Fruit fly (Drosophila melanogaster) whole organism, embryonic: Measurements from ENCODE around the gene tho2.

Experiments used
- CG1024 ChIP-seq: fragments of 200-800 bp; sonication (Bioruptor generic); IDR thresholded peaks from 2 replicates; pipeline ENCODE4 v1.3.6; 2022; ENCODE audit warnings: missing biosample characterization, missing genetic modification characterization
- CG11696 ChIP-seq: fragments of 200-800 bp; sonication (Bioruptor generic); IDR thresholded peaks from 2 replicates; pipeline ENCODE4 v1.3.6; 2022; ENCODE audit warnings: missing biosample characterization, missing genetic modification characterization
- CG12219 ChIP-seq: fragments of 200-800 bp; sonication (Bioruptor generic); optimal IDR thresholded peaks from 3 replicates; lab custom pipeline; 2018; ENCODE audit warnings: missing biosample characterization, mild to moderate bottlenecking, missing genetic modification characterization
- CG13287 ChIP-seq: fragments of 200-800 bp; sonication (Bioruptor generic); IDR thresholded peaks from 2 replicates; pipeline ENCODE4 v1.3.6; 2022; ENCODE audit warnings: missing biosample characterization, missing genetic modification characterization; ENCODE audit not compliant: partially characterized antibody
- CG1529 ChIP-seq: fragments of 200-800 bp; sonication (Bioruptor generic); optimal IDR thresholded peaks from 3 replicates; lab custom pipeline; 2018; ENCODE audit warnings: missing biosample characterization, missing genetic modification characterization
- CG1602 ChIP-seq: fragments of 200-800 bp; sonication (Bioruptor generic); optimal IDR thresholded peaks from 3 replicates; lab custom pipeline; 2016; ENCODE audit warnings: missing biosample characterization, missing genetic modification characterization
- CG18011 ChIP-seq: fragments of 200-800 bp; sonication (Bioruptor generic); optimal IDR thresholded peaks from 2 replicates; lab custom pipeline; 2017; ENCODE audit warnings: missing biosample characterization, missing genetic modification characterization, mild to moderate bottlenecking, moderate library complexity, missing genotype
- CG18764 ChIP-seq: fragments of 200-800 bp; sonication (Bioruptor generic); optimal IDR thresholded peaks from 3 replicates; lab custom pipeline; 2016; ENCODE audit warnings: missing biosample characterization, missing genetic modification characterization
- CG2202 ChIP-seq: fragments of 200-800 bp; sonication (Bioruptor generic); optimal IDR thresholded peaks from 2 replicates; lab custom pipeline; 2018; ENCODE audit warnings: missing biosample characterization, mild to moderate bottlenecking, missing genetic modification characterization
- CG2875 ChIP-seq: fragments of 200-800 bp; sonication (Bioruptor generic); optimal IDR thresholded peaks from 2 replicates; lab custom pipeline; 2017; ENCODE audit warnings: missing biosample characterization, mild to moderate bottlenecking, missing genetic modification characterization, missing genetic modification reagents
- CG3407 ChIP-seq: fragments of 200-800 bp; sonication (Bioruptor generic); optimal IDR thresholded peaks from 2 replicates; lab custom pipeline; 2018; ENCODE audit warnings: missing biosample characterization, mild to moderate bottlenecking, missing genetic modification characterization
- CG4707 ChIP-seq: fragments of 200-800 bp; sonication (Bioruptor generic); optimal IDR thresholded peaks from 2 replicates; lab custom pipeline; 2018; ENCODE audit warnings: missing biosample characterization, mild to moderate bottlenecking, missing genetic modification characterization, moderate library complexity
- CG4730 ChIP-seq: fragments of 200-800 bp; sonication (Bioruptor generic); IDR thresholded peaks from 2 replicates; pipeline ENCODE4 v1.3.6; 2022; ENCODE audit warnings: missing biosample characterization, missing genetic modification characterization
- CG5953 ChIP-seq: fragments of 200-800 bp; sonication (Bioruptor generic); IDR thresholded peaks from 2 replicates; pipeline ENCODE4 v1.3.6; 2022; ENCODE audit warnings: missing biosample characterization, missing genetic modification characterization
- CG6272 ChIP-seq: fragments of 200-800 bp; sonication (Bioruptor generic); IDR thresholded peaks from 2 replicates; pipeline ENCODE4 v1.3.6; 2022; ENCODE audit warnings: missing biosample characterization, missing genetic modification characterization
- CG7839 ChIP-seq: fragments of 200-800 bp; sonication (Bioruptor generic); optimal IDR thresholded peaks from 3 replicates; lab custom pipeline; 2018; ENCODE audit warnings: missing biosample characterization, mild to moderate bottlenecking, missing genetic modification characterization, moderate library complexity
- CG7963 ChIP-seq: fragments of 200-800 bp; sonication (Bioruptor generic); IDR thresholded peaks from 3 replicates; pipeline ENCODE4 v1.3.6; 2022; ENCODE audit warnings: missing biosample characterization, missing genetic modification characterization; ENCODE audit not compliant: partially characterized antibody
- Eip74EF ChIP-seq, 2 experiments: fragments of 200-800 bp in 1 of 2; fragments of >200 bp in 1 of 2; sonication (Bioruptor generic) in 1 of 2; optimal IDR thresholded peaks; 2 replicates each; lab custom pipeline; 2017 to 2019; ENCODE audit warnings: missing biosample characterization in 2 of 2, missing genetic modification characterization in 2 of 2, mild to moderate bottlenecking in 1 of 2, moderate library complexity in 1 of 2
- H2.0 ChIP-seq: fragments of 200-800 bp; sonication (Bioruptor generic); IDR thresholded peaks from 2 replicates; pipeline ENCODE4 v1.3.6; 2022; ENCODE audit warnings: missing biosample characterization, missing genetic modification characterization
- Hmr ChIP-seq: fragments of 200-800 bp; sonication (Bioruptor generic); optimal IDR thresholded peaks from 3 replicates; lab custom pipeline; 2017; ENCODE audit warnings: mild to moderate bottlenecking, missing biosample characterization, missing genetic modification reagents, missing genetic modification characterization
- MTF-1 ChIP-seq: fragments of 200-800 bp; sonication (Bioruptor generic); optimal IDR thresholded peaks from 2 replicates; lab custom pipeline; 2018; ENCODE audit warnings: missing biosample characterization, mild to moderate bottlenecking, missing genetic modification characterization, borderline replicate concordance
- NfI ChIP-seq: fragments of 200-800 bp; sonication (Bioruptor generic); optimal IDR thresholded peaks from 3 replicates; lab custom pipeline; 2018; ENCODE audit warnings: missing biosample characterization, mild to moderate bottlenecking, missing genetic modification characterization, moderate library complexity
- PHDP ChIP-seq: fragments of 200-800 bp; sonication (Bioruptor generic); optimal IDR thresholded peaks from 3 replicates; lab custom pipeline; 2018; ENCODE audit warnings: missing biosample characterization, mild to moderate bottlenecking, missing genetic modification characterization, moderate library complexity
- Ravus ChIP-seq: fragments of 200-800 bp; sonication (Bioruptor generic); IDR thresholded peaks from 2 replicates; pipeline ENCODE4 v1.3.6; 2022; ENCODE audit warnings: missing biosample characterization, missing genetic modification characterization
- Rx ChIP-seq: fragments of 200-800 bp; sonication (Bioruptor generic); IDR thresholded peaks from 2 replicates; pipeline ENCODE4 v1.3.6; 2022; ENCODE audit warnings: missing biosample characterization, missing genetic modification characterization
- Trl ChIP-seq, 3 experiments: fragments of >200 bp in 2 of 3; fragments of 200-800 bp in 1 of 3; sonication (Bioruptor generic) in 1 of 3; optimal IDR thresholded peaks; 2 replicates in 1 of 3; 3 replicates in 2 of 3; lab custom pipeline; 2016 to 2017; ENCODE audit warnings: missing biosample characterization in 1 of 3, missing genetic modification characterization in 1 of 3
- cg ChIP-seq: fragments of 200-800 bp; sonication (Bioruptor generic); optimal IDR thresholded peaks from 3 replicates; lab custom pipeline; 2019; ENCODE audit warnings: missing biosample characterization, mild to moderate bottlenecking, missing genetic modification characterization, moderate library complexity
- ci ChIP-seq: fragments of 200-800 bp; sonication (Bioruptor generic); IDR thresholded peaks from 3 replicates; pipeline ENCODE4 v1.3.6; 2022; ENCODE audit warnings: missing biosample characterization, missing genetic modification characterization
- croc ChIP-seq: fragments of 200-800 bp; sonication (Bioruptor generic); conservative IDR thresholded peaks from 3 replicates; pipeline ENCODE4 v1.3.6; 2022; ENCODE audit warnings: missing biosample characterization, missing genetic modification characterization
- danr ChIP-seq: fragments of 200-800 bp; sonication (Bioruptor generic); IDR thresholded peaks from 2 replicates; pipeline ENCODE4 v1.3.6; 2022; ENCODE audit warnings: missing biosample characterization, missing genetic modification characterization
- dimm ChIP-seq: fragments of 200-800 bp; sonication (Bioruptor generic); IDR thresholded peaks from 2 replicates; pipeline ENCODE4 v1.3.6; 2022; ENCODE audit warnings: missing biosample characterization, missing genetic modification characterization
- fru ChIP-seq: fragments of >200 bp; optimal IDR thresholded peaks from 2 replicates; lab custom pipeline; 2017
- gcm2 ChIP-seq: fragments of 200-800 bp; sonication (Bioruptor generic); optimal IDR thresholded peaks from 2 replicates; lab custom pipeline; 2016; ENCODE audit warnings: missing biosample characterization, missing genetic modification characterization
- gem ChIP-seq: fragments of 200-800 bp; sonication (Bioruptor generic); optimal IDR thresholded peaks from 2 replicates; lab custom pipeline; 2019; ENCODE audit warnings: missing biosample characterization, mild to moderate bottlenecking, missing genetic modification characterization, moderate library complexity
- grn ChIP-seq: fragments of 200-800 bp; sonication (Bioruptor generic); optimal IDR thresholded peaks from 3 replicates; lab custom pipeline; 2017; ENCODE audit warnings: missing biosample characterization, missing genetic modification characterization
- hb ChIP-seq: fragments of 200-800 bp; sonication (Bioruptor generic); IDR thresholded peaks from 3 replicates; pipeline ENCODE4 v1.3.6; 2022; ENCODE audit warnings: missing biosample characterization, missing genetic modification characterization; ENCODE audit not compliant: partially characterized antibody
- knrl ChIP-seq: fragments of 200-800 bp; sonication (Bioruptor generic); IDR thresholded peaks from 3 replicates; pipeline ENCODE4 v1.3.6; 2022; ENCODE audit warnings: missing biosample characterization, missing genetic modification characterization; ENCODE audit not compliant: partially characterized antibody
- mam ChIP-seq: fragments of 200-800 bp; sonication (Bioruptor generic); optimal IDR thresholded peaks from 3 replicates; lab custom pipeline; 2016; ENCODE audit warnings: missing biosample characterization, missing genetic modification characterization
- otp ChIP-seq: fragments of 200-800 bp; sonication (Bioruptor generic); IDR thresholded peaks from 3 replicates; pipeline ENCODE4, ENCODE4 v1.3.6; 2022; ENCODE audit warnings: missing biosample characterization, missing genetic modification characterization
- pb ChIP-seq: fragments of 200-800 bp; sonication (Bioruptor generic); optimal IDR thresholded peaks from 3 replicates; lab custom pipeline; 2016; ENCODE audit warnings: missing biosample characterization, missing genetic modification characterization
- psq ChIP-seq: fragments of 200-800 bp; sonication (Bioruptor generic); optimal IDR thresholded peaks from 2 replicates; lab custom pipeline; 2017; ENCODE audit warnings: missing biosample characterization, missing genetic modification characterization
- pzg ChIP-seq: fragments of 200-800 bp; sonication (Bioruptor generic); optimal IDR thresholded peaks from 3 replicates; lab custom pipeline; 2018; ENCODE audit warnings: missing biosample characterization, mild to moderate bottlenecking, missing genetic modification characterization, moderate library complexity
- ranshi ChIP-seq: fragments of 200-800 bp; sonication (Bioruptor generic); IDR thresholded peaks from 2 replicates; pipeline ENCODE4 v1.3.6; 2022; ENCODE audit warnings: missing biosample characterization, missing genetic modification characterization
- row ChIP-seq: fragments of 200-800 bp; sonication (Bioruptor generic); IDR thresholded peaks from 3 replicates; pipeline ENCODE4 v1.3.6; 2022; ENCODE audit warnings: missing biosample characterization, missing genetic modification characterization
- sc ChIP-seq, 3 experiments: fragments of >200 bp in 2 of 3; fragments of 200-800 bp in 1 of 3; sonication (Bioruptor generic) in 1 of 3; optimal IDR thresholded peaks; 2 replicates in 2 of 3; 3 replicates in 1 of 3; lab custom pipeline; 2017; ENCODE audit warnings: mild to moderate bottlenecking in 1 of 3, missing biosample characterization in 1 of 3, missing genetic modification characterization in 1 of 3, missing genetic modification reagents in 1 of 3
- sd ChIP-seq: fragments of 200-800 bp; sonication (Bioruptor generic); optimal IDR thresholded peaks from 3 replicates; lab custom pipeline; 2018; ENCODE audit warnings: missing biosample characterization, mild to moderate bottlenecking, missing genetic modification characterization, moderate library complexity
- slou ChIP-seq: fragments of 200-800 bp; sonication (Bioruptor generic); optimal IDR thresholded peaks from 3 replicates; lab custom pipeline; 2016; ENCODE audit warnings: missing biosample characterization, missing genetic modification characterization
- tgo ChIP-seq: fragments of 200-800 bp; sonication (Bioruptor generic); IDR thresholded peaks from 3 replicates; pipeline ENCODE4 v1.3.6; 2022; ENCODE audit warnings: missing biosample characterization, missing genetic modification characterization
- tin ChIP-seq: fragments of 200-800 bp; sonication (Bioruptor generic); optimal IDR thresholded peaks from 3 replicates; lab custom pipeline; 2016; ENCODE audit warnings: missing biosample characterization, missing genetic modification characterization
- zen ChIP-seq: fragments of 200-800 bp; sonication (Bioruptor generic); optimal IDR thresholded peaks from 3 replicates; lab custom pipeline; 2018; ENCODE audit warnings: missing biosample characterization, mild to moderate bottlenecking, missing genetic modification characterization, moderate library complexity

The tho2 gene

DNA sequence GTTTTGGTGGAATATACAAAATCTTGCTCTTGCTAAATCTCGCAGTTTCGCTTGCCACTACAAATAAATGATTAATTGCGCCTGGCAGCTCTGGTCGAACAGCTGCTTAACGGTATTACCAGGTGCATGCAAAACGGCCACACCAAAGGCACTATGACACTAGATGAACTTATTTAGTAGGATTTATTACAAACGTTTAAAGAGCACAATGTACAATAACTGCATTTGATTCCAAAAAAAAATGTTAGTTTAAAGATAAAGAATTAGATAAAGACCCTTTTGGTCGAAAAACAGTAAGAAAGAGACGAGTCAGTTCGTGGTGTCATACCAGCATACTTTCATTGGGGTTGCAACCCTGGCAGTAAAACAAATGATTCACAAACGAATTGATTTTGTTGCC lies 2.2 kb upstream of the tho2 start, which contains the start of the genes CG11723 and Tbcd (continued):
- no peak for TF ChIP-seq sc (optimal IDR thresholded peaks at IDR 0.05; lab: Kevin White, UChicago)
- peak; percentile 61 for TF ChIP-seq sc (GFP tag; optimal IDR thresholded peaks at IDR 0.05; lab: Kevin White, UChicago)
- no peak for TF ChIP-seq CG7963
- TF ChIP-seq PHDP, result no peak
- TF ChIP-seq mam (GFP tag; lab: Kevin White, UChicago), result peak; percentile 92
- TF ChIP-seq croc (GFP tag; lab: Robert Waterston, UW), result peak; percentile 86
- TF ChIP-seq Hmr (GFP tag; lab: Kevin White, UChicago), result no peak
- TF ChIP-seq gem, result peak; percentile 94
- peak; percentile 95 for TF ChIP-seq CG18764 (GFP tag; lab: Kevin White, UChicago)
- peak; percentile 88 for TF ChIP-seq CG1602 (GFP tag; lab: Kevin White, UChicago)
- peak; percentile 55 for TF ChIP-seq MTF-1
- peak; percentile 15 for TF ChIP-seq grn (GFP tag; lab: Kevin White, UChicago)
- TF ChIP-seq CG6272 (GFP tag; lab: Robert Waterston, UW), result peak; percentile 82
- TF ChIP-seq otp (GFP tag; lab: Robert Waterston, UW), result peak; percentile 89
- TF ChIP-seq cg (GFP tag; lab: Kevin White, UChicago), result no peak
- peak; percentile 52; the same call in 2 of the 3 replicates for TF ChIP-seq knrl (GFP tag; lab: Robert Waterston, UW)
- peak; percentile 77 for TF ChIP-seq danr (GFP tag; lab: Robert Waterston, UW)
- TF ChIP-seq zen (tag; lab: Kevin White, UChicago), result peak; percentile 85
- TF ChIP-seq ci (GFP tag; lab: Robert Waterston, UW), result peak; percentile 96
- peak; percentile 65 for TF ChIP-seq pzg
- TF ChIP-seq Rx (GFP tag; lab: Robert Waterston, UW), result peak; percentile 86
- TF ChIP-seq CG2875 (GFP tag; lab: Kevin White, UChicago), result peak; percentile 69
- TF ChIP-seq hb, result no peak
- TF ChIP-seq CG18011 (GFP tag; lab: Kevin White, UChicago), result peak; percentile 84
- peak; percentile 94 for TF ChIP-seq H2.0 (GFP tag; lab: Robert Waterston, UW)
- no peak for TF ChIP-seq fru (lab: Kevin White, UChicago)
- peak; percentile 63 for TF ChIP-seq CG2202
- TF ChIP-seq CG4707, result peak; percentile 33
- TF ChIP-seq CG7839 (tag; lab: Kevin White, UChicago), result no peak
- TF ChIP-seq Trl (optimal IDR thresholded peaks at IDR 0.05; lab: Kevin White, UChicago), result no peak
- peak; percentile 87 for TF ChIP-seq Trl (GFP tag; optimal IDR thresholded peaks at IDR 0.05; lab: Kevin White, UChicago)
- TF ChIP-seq CG1024 (GFP tag; lab: Robert Waterston, UW), result peak; percentile 80
- peak; percentile 48 for TF ChIP-seq slou (GFP tag; lab: Kevin White, UChicago)
- no peak for TF ChIP-seq sd
- TF ChIP-seq NfI (GFP tag; lab: Kevin White, UChicago), result peak; percentile 87
- TF ChIP-seq row (GFP tag; lab: Robert Waterston, UW), result peak; percentile 98
- TF ChIP-seq CG4730 (GFP tag; lab: Robert Waterston, UW), result peak; percentile 87
- TF ChIP-seq tgo (GFP tag; lab: Robert Waterston, UW), result peak; percentile 95
- TF ChIP-seq CG1529 (GFP tag; lab: Kevin White, UChicago), result no peak
- TF ChIP-seq dimm (GFP tag; lab: Robert Waterston, UW), result peak; percentile 85
- no peak for TF ChIP-seq Eip74EF (GFP tag; optimal IDR thresholded peaks at IDR 0.05; lab: Kevin White, UChicago)
- TF ChIP-seq ranshi (GFP tag; lab: Robert Waterston, UW), result peak; percentile 94
- peak; percentile 60 for TF ChIP-seq psq
- peak; percentile 64 for TF ChIP-seq CG13287 (GFP tag; lab: Robert Waterston, UW)
- TF ChIP-seq pb, result peak; percentile 83
- peak; percentile 86 for TF ChIP-seq CG5953 (GFP tag; lab: Robert Waterston, UW)
- TF ChIP-seq CG3407, result no peak
- peak; percentile 80 for TF ChIP-seq CG12219 (GFP tag; lab: Kevin White, UChicago)
- peak; percentile 86 for TF ChIP-seq tin (GFP tag; lab: Kevin White, UChicago)
- TF ChIP-seq Ravus (GFP tag; lab: Robert Waterston, UW), result peak; percentile 63
- peak; percentile 73 for TF ChIP-seq gcm2 (GFP tag; lab: Kevin White, UChicago)
- TF ChIP-seq CG11696, result peak; percentile 85
